Fruit fly (Drosophila melanogaster) whole organism, prepupa: ENCODE measurements around the gene CG14054.

ENCODE experiments used
- Blimp-1 ChIP-seq: fragments of 200-800 bp; sonication (Bioruptor generic); optimal IDR thresholded peaks from 3 replicates; lab custom pipeline; 2017; ENCODE audit warnings: missing biosample characterization, missing genetic modification characterization, mild to moderate bottlenecking, moderate library complexity, missing genetic modification reagents
- CG10669 ChIP-seq: fragments of 200-800 bp; sonication (Bioruptor generic); optimal IDR thresholded peaks from 3 replicates; lab custom pipeline; 2018; ENCODE audit warnings: missing biosample characterization, mild to moderate bottlenecking, missing genetic modification characterization, moderate library complexity
- CG11294 ChIP-seq: fragments of 200-800 bp; sonication (Bioruptor generic); IDR thresholded peaks from 2 replicates; pipeline ENCODE4 v1.3.6; 2022; ENCODE audit warnings: missing biosample characterization, missing genetic modification characterization
- CG11762 ChIP-seq: fragments of 200-800 bp; sonication (Bioruptor generic); optimal IDR thresholded peaks from 3 replicates; lab custom pipeline; 2016; ENCODE audit warnings: missing biosample characterization, missing genetic modification characterization; ENCODE audit not compliant: insufficient read depth
- CG11902 ChIP-seq: fragments of 200-800 bp; sonication (Bioruptor generic); optimal IDR thresholded peaks from 3 replicates; lab custom pipeline; 2016; ENCODE audit warnings: missing biosample characterization, missing genetic modification characterization
- CG15336 ChIP-seq: fragments of 200-800 bp; sonication (Bioruptor generic); IDR thresholded peaks from 2 replicates; pipeline ENCODE4 v1.3.6; 2022; ENCODE audit warnings: missing biosample characterization, missing genetic modification characterization
- CG1621 ChIP-seq: fragments of 200-800 bp; sonication (Bioruptor generic); optimal IDR thresholded peaks from 3 replicates; lab custom pipeline; 2018; ENCODE audit warnings: missing biosample characterization, mild to moderate bottlenecking, missing genetic modification characterization
- CG16779 ChIP-seq: fragments of 200-800 bp; sonication (Bioruptor generic); optimal IDR thresholded peaks from 3 replicates; lab custom pipeline; 2017; ENCODE audit warnings: missing biosample characterization, mild to moderate bottlenecking, missing genetic modification characterization
- CG3032 ChIP-seq: fragments of 200-800 bp; optimal IDR thresholded peaks from 2 replicates; lab custom pipeline; 2019; ENCODE audit warnings: missing biosample characterization, mild to moderate bottlenecking, missing genetic modification characterization, moderate library complexity
- CG34406 ChIP-seq: fragments of 200-800 bp; sonication (Bioruptor generic); optimal IDR thresholded peaks from 3 replicates; lab custom pipeline; 2016; ENCODE audit warnings: missing biosample characterization, missing genetic modification characterization
- CG3919 ChIP-seq: fragments of 200-800 bp; sonication (Bioruptor generic); optimal IDR thresholded peaks from 3 replicates; lab custom pipeline; 2016; ENCODE audit warnings: missing biosample characterization, missing genetic modification characterization
- CG4318 ChIP-seq: fragments of 200-800 bp; sonication (Bioruptor generic); optimal IDR thresholded peaks from 3 replicates; lab custom pipeline; 2017; ENCODE audit warnings: missing biosample characterization, mild to moderate bottlenecking, missing genetic modification characterization
- CG6276 ChIP-seq: fragments of 200-800 bp; sonication (Bioruptor generic); optimal IDR thresholded peaks from 2 replicates; lab custom pipeline; 2017; ENCODE audit warnings: missing biosample characterization, mild to moderate bottlenecking, missing genetic modification characterization
- CG6792 ChIP-seq: fragments of 200-800 bp; sonication (Bioruptor generic); optimal IDR thresholded peaks from 3 replicates; lab custom pipeline; 2016; ENCODE audit warnings: missing biosample characterization, missing genetic modification characterization
- CG6808 ChIP-seq: fragments of 200-800 bp; sonication (Bioruptor generic); optimal IDR thresholded peaks from 3 replicates; lab custom pipeline; 2017; ENCODE audit warnings: missing biosample characterization, missing genetic modification characterization, mild to moderate bottlenecking, moderate library complexity, missing genetic modification reagents
- CG6854 ChIP-seq: fragments of 200-800 bp; sonication (Bioruptor generic); optimal IDR thresholded peaks from 2 replicates; lab custom pipeline; 2017; ENCODE audit warnings: missing biosample characterization, mild to moderate bottlenecking, missing genetic modification characterization
- CG7368 ChIP-seq: fragments of 200-800 bp; sonication (Bioruptor generic); optimal IDR thresholded peaks from 3 replicates; lab custom pipeline; 2016; ENCODE audit warnings: missing biosample characterization, missing genetic modification characterization
- CG8119 ChIP-seq: fragments of 200-800 bp; sonication (Bioruptor generic); IDR thresholded peaks from 3 replicates; pipeline ENCODE4 v1.3.6; 2022; ENCODE audit warnings: missing biosample characterization, missing genetic modification characterization
- CG8319 ChIP-seq: fragments of 200-800 bp; sonication (Bioruptor generic); optimal IDR thresholded peaks from 3 replicates; lab custom pipeline; 2016; ENCODE audit warnings: missing biosample characterization, missing genetic modification characterization
- CG8632 ChIP-seq: fragments of 200-800 bp; sonication (Bioruptor generic); optimal IDR thresholded peaks from 3 replicates; lab custom pipeline; 2016; ENCODE audit warnings: missing biosample characterization, missing genetic modification characterization
- CG9139 ChIP-seq: fragments of 200-800 bp; sonication (Bioruptor generic); optimal IDR thresholded peaks from 3 replicates; lab custom pipeline; 2017; ENCODE audit warnings: missing biosample characterization, mild to moderate bottlenecking, missing genetic modification characterization
- Eip75B ChIP-seq: fragments of 200-800 bp; sonication (Bioruptor generic); optimal IDR thresholded peaks from 3 replicates; lab custom pipeline; 2016; ENCODE audit warnings: missing biosample characterization, missing genetic modification characterization
- Eip93F ChIP-seq: fragments of 200-800 bp; sonication (Bioruptor generic); optimal IDR thresholded peaks from 2 replicates; lab custom pipeline; 2016; ENCODE audit warnings: missing biosample characterization, mild to moderate bottlenecking, missing genetic modification characterization
- Ets96B ChIP-seq: fragments of 200-800 bp; optimal IDR thresholded peaks from 2 replicates; lab custom pipeline; 2019; ENCODE audit warnings: missing biosample characterization, mild to moderate bottlenecking, missing genetic modification characterization, moderate library complexity
- Hr38 ChIP-seq: sonication (Bioruptor generic); optimal IDR thresholded peaks from 2 replicates; lab custom pipeline; 2016; ENCODE audit warnings: missing biosample characterization, missing genetic modification characterization
- Hr39 ChIP-seq: fragments of 200-800 bp; sonication (Bioruptor generic); optimal IDR thresholded peaks from 2 replicates; lab custom pipeline; 2016; ENCODE audit warnings: missing biosample characterization, missing genetic modification characterization
- Hr4 ChIP-seq: fragments of 200-800 bp; sonication (Bioruptor generic); optimal IDR thresholded peaks from 3 replicates; lab custom pipeline; 2016; ENCODE audit warnings: missing biosample characterization, missing genetic modification characterization
- Lpt ChIP-seq: fragments of 200-800 bp; sonication (Bioruptor generic); optimal IDR thresholded peaks from 3 replicates; lab custom pipeline; 2016; ENCODE audit warnings: missing biosample characterization, missing genetic modification characterization
- Met ChIP-seq: fragments of 200-800 bp; sonication (Bioruptor generic); optimal IDR thresholded peaks from 3 replicates; lab custom pipeline; 2016; ENCODE audit warnings: missing biosample characterization, missing genetic modification characterization
- Smox ChIP-seq: fragments of 200-800 bp; sonication (Bioruptor generic); optimal IDR thresholded peaks from 3 replicates; lab custom pipeline; 2016; ENCODE audit warnings: missing biosample characterization, missing genetic modification characterization
- Sox15 ChIP-seq: fragments of 200-800 bp; sonication (Bioruptor generic); optimal IDR thresholded peaks from 3 replicates; lab custom pipeline; 2016; ENCODE audit warnings: missing biosample characterization, missing genetic modification characterization
- achi ChIP-seq: fragments of 200-800 bp; sonication (Bioruptor generic); optimal IDR thresholded peaks from 3 replicates; lab custom pipeline; 2016; ENCODE audit warnings: missing biosample characterization, missing genetic modification characterization
- acj6 ChIP-seq: fragments of 200-800 bp; sonication (Bioruptor generic); optimal IDR thresholded peaks from 3 replicates; lab custom pipeline; 2016; ENCODE audit warnings: missing biosample characterization, missing genetic modification characterization
- cyc ChIP-seq: fragments of 200-800 bp; sonication (Bioruptor generic); optimal IDR thresholded peaks from 3 replicates; lab custom pipeline; 2016; ENCODE audit warnings: missing biosample characterization, missing genetic modification characterization
- dac ChIP-seq: fragments of 200-800 bp; sonication (Bioruptor generic); optimal IDR thresholded peaks from 2 replicates; lab custom pipeline; 2017; ENCODE audit warnings: missing biosample characterization, mild to moderate bottlenecking, missing genetic modification characterization
- dsx ChIP-seq: fragments of 200-800 bp; optimal IDR thresholded peaks from 3 replicates; lab custom pipeline; 2019; ENCODE audit warnings: missing biosample characterization, mild to moderate bottlenecking, missing genetic modification characterization, moderate library complexity; ENCODE audit not compliant: poor library complexity, severe bottlenecking
- eg ChIP-seq: fragments of 200-800 bp; sonication (Bioruptor generic); IDR thresholded peaks from 3 replicates; pipeline ENCODE4 v1.3.6; 2022; ENCODE audit warnings: missing biosample characterization, missing genetic modification characterization
- esn ChIP-seq: fragments of 200-800 bp; sonication (Bioruptor generic); optimal IDR thresholded peaks from 2 replicates; lab custom pipeline; 2016; ENCODE audit warnings: missing biosample characterization, mild to moderate bottlenecking, missing genetic modification characterization, moderate library complexity
- fd59A ChIP-seq: fragments of 200-800 bp; sonication (Bioruptor generic); optimal IDR thresholded peaks from 2 replicates; lab custom pipeline; 2017; ENCODE audit warnings: missing biosample characterization, mild to moderate bottlenecking, missing genetic modification characterization, missing genetic modification reagents
- fkh ChIP-seq: fragments of 200-800 bp; sonication (Bioruptor generic); optimal IDR thresholded peaks from 3 replicates; lab custom pipeline; 2017; ENCODE audit warnings: missing biosample characterization, mild to moderate bottlenecking, missing genetic modification characterization, moderate library complexity
- lz ChIP-seq: fragments of 200-800 bp; sonication (Bioruptor generic); optimal IDR thresholded peaks from 3 replicates; lab custom pipeline; 2016; ENCODE audit warnings: missing biosample characterization, missing genetic modification characterization
- pdm3 ChIP-seq: fragments of 200-800 bp; sonication (Bioruptor generic); optimal IDR thresholded peaks from 3 replicates; lab custom pipeline; 2016; ENCODE audit warnings: missing biosample characterization, missing genetic modification characterization
- salr ChIP-seq, 2 experiments: fragments of 200-800 bp; sonication (Bioruptor generic); optimal IDR thresholded peaks; 3 replicates each; lab custom pipeline; 2016 to 2018; ENCODE audit warnings: missing biosample characterization in 2 of 2, missing genetic modification characterization in 2 of 2, mild to moderate bottlenecking in 1 of 2
- spab ChIP-seq: fragments of 200-800 bp; sonication (Bioruptor generic); optimal IDR thresholded peaks from 2 replicates; lab custom pipeline; 2017; ENCODE audit warnings: missing biosample characterization, mild to moderate bottlenecking, missing genetic modification characterization, missing genetic modification reagents
- ss ChIP-seq, 2 experiments: fragments of 200-800 bp; sonication (Bioruptor generic); optimal IDR thresholded peaks; 2 replicates in 1 of 2; 3 replicates in 1 of 2; lab custom pipeline; 2017 to 2018; ENCODE audit warnings: mild to moderate bottlenecking in 2 of 2, missing biosample characterization in 2 of 2, missing genetic modification characterization in 2 of 2, moderate library complexity in 1 of 2
- svp ChIP-seq: fragments of 200-800 bp; sonication (Bioruptor generic); peaks from one replicate; lab custom pipeline; 2016; ENCODE audit warnings: missing biosample characterization, missing genetic modification characterization
- topi ChIP-seq: fragments of 200-800 bp; sonication (Bioruptor generic); optimal IDR thresholded peaks from 3 replicates; lab custom pipeline; 2016; ENCODE audit warnings: missing biosample characterization, missing genetic modification characterization
- vri ChIP-seq: fragments of 200-800 bp; sonication (Bioruptor generic); optimal IDR thresholded peaks from 3 replicates; lab custom pipeline; 2016; ENCODE audit warnings: missing biosample characterization, mild to moderate bottlenecking, missing genetic modification characterization

CG14054 gene

dm6 chrX:2108639-2109038, 42.5 kb upstream of the CG14054 start (continued):
- TF ChIP-seq Hr4 (no peak), Smox (GFP tag; lab: Kevin White, UChicago) (no peak), svp (GFP tag; lab: Kevin White, UChicago) (peak; percentile 30), CG8319 (GFP tag; lab: Kevin White, UChicago) (no peak), lz (GFP tag; lab: Kevin White, UChicago) (no peak), Eip75B (GFP tag; lab: Kevin White, UChicago) (no peak), CG8632 (GFP tag; lab: Kevin White, UChicago) (no peak), CG3032 (tag; lab: Kevin White, UChicago) (no peak)

- no peak for TF ChIP-seq dsx (GFP tag; lab: Kevin White, UChicago)
- no peak for TF ChIP-seq CG8632 (GFP tag; lab: Kevin White, UChicago)
- peak; percentile 83 for TF ChIP-seq CG6276 (GFP tag; lab: Kevin White, UChicago)
- TF ChIP-seq pdm3 (GFP tag; lab: Kevin White, UChicago), result peak; percentile 68
- TF ChIP-seq CG8119 (GFP tag; lab: Robert Waterston, UW), result peak; percentile 84
- TF ChIP-seq CG8319 (GFP tag; lab: Kevin White, UChicago), result no peak
- TF ChIP-seq dac, result peak; percentile 82
- peak; percentile 24 for TF ChIP-seq CG3919 (GFP tag; lab: Kevin White, UChicago)
- TF ChIP-seq Hr4, result peak; percentile 85
- peak; percentile 10 for TF ChIP-seq lz (GFP tag; lab: Kevin White, UChicago)
- peak; percentile 78 for TF ChIP-seq Lpt
- peak in 1 of 2 experiments; percentile 20 for TF ChIP-seq salr (GFP tag; optimal IDR thresholded peaks at IDR 0.05; lab: Kevin White, UChicago)
- TF ChIP-seq vri (GFP tag; lab: Kevin White, UChicago), result no peak
- no peak for TF ChIP-seq CG6808
- TF ChIP-seq Met (GFP tag; lab: Kevin White, UChicago), result peak; percentile 9
- TF ChIP-seq CG11902, result no peak
- peak; percentile 12 for TF ChIP-seq esn (GFP tag; lab: Kevin White, UChicago)
- no peak for TF ChIP-seq Eip93F (GFP tag; lab: Kevin White, UChicago)
- TF ChIP-seq Blimp-1 (GFP tag; lab: Kevin White, UChicago), result no peak
- TF ChIP-seq CG11294 (GFP tag; lab: Robert Waterston, UW), result peak; percentile 86
- no peak for TF ChIP-seq CG6854
- no peak for TF ChIP-seq Hr38
- TF ChIP-seq eg (GFP tag; lab: Robert Waterston, UW), result peak; percentile 90
- TF ChIP-seq CG9139 (GFP tag; lab: Kevin White, UChicago), result no peak
- TF ChIP-seq topi (GFP tag; lab: Kevin White, UChicago), result no peak
- no peak for TF ChIP-seq cyc (GFP tag; lab: Kevin White, UChicago)
- peak; percentile 23 for TF ChIP-seq CG16779
- TF ChIP-seq fd59A (GFP tag; lab: Kevin White, UChicago), result no peak
- peak; percentile 36 for TF ChIP-seq acj6 (GFP tag; lab: Kevin White, UChicago)
- TF ChIP-seq CG7368 (GFP tag; lab: Kevin White, UChicago), result no peak
- no peak for TF ChIP-seq CG6792
- TF ChIP-seq CG34406 (GFP tag; lab: Kevin White, UChicago), result no peak
- TF ChIP-seq ss (GFP tag; optimal IDR thresholded peaks at IDR 0.05; lab: Kevin White, UChicago), result no peak
- no peak for TF ChIP-seq CG10669 (GFP tag; lab: Kevin White, UChicago)
- no peak for TF ChIP-seq Sox15
- peak; percentile 70 for TF ChIP-seq CG4318 (GFP tag; lab: Kevin White, UChicago)
- peak; percentile 35 for TF ChIP-seq Hr39 (GFP tag; lab: Kevin White, UChicago)
- TF ChIP-seq achi (GFP tag; lab: Kevin White, UChicago), result peak; percentile 49
- no peak for TF ChIP-seq CG11762 (GFP tag; lab: Kevin White, UChicago)
- TF ChIP-seq Ets96B, result no peak
- peak; percentile 9 for TF ChIP-seq svp (GFP tag; lab: Kevin White, UChicago)
- TF ChIP-seq CG1621 (tag; lab: Kevin White, UChicago), result no peak
- TF ChIP-seq fkh (GFP tag; lab: Kevin White, UChicago), result no peak
- peak; percentile 90 for TF ChIP-seq CG15336
- no peak for TF ChIP-seq Eip75B (GFP tag; lab: Kevin White, UChicago)
- no peak for TF ChIP-seq spab (GFP tag; lab: Kevin White, UChicago)
These were observed 41.7 kb upstream of the CG14054 start for dm6 chrX:2107782-2108409.
